Worm (Caenorhabditis elegans): Measurements from ENCODE around the gene T22B7.8.

DNA sequence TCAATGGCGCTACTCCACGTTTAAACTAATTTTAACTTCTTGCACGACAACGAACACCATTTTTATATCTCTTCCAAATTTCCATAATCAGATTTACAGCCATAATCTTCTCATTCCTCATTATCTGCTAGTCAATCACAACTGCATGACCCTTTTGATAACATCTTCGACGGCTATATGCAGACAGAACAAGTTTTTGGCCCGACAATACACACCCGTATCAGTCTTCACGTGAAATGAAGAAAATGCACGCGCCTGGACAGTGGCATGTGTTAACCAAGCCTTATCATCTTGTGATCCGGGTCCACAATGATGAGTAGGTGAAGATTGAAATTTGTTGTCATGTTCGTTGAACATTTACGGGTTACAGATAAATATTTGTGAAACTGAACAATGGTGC lies 13.9 kb downstream of the T22B7.8 start:
- TF ChIP-seq ztf-16 (tag; optimal IDR thresholded peaks at IDR 0.05) (no peak), pqm-1 (tag; optimal IDR thresholded peaks at IDR 0.05) (no peak)

Data from whole organism, late embryonic.